Worm (Caenorhabditis elegans) whole organism, L4 larva: ENCODE measurements around the gene mdt-11.
A peak's percentile ranks its signal among the peaks of the same experiment; 100 is the strongest.

ENCODE experiments used
- F26F4.8 ChIP-seq: fragments of 200-800 bp; sonication (Bioruptor generic); conservative IDR thresholded peaks from 2 replicates; pipeline ENCODE4 v1.3.6; 2022; ENCODE audit warnings: missing genetic modification characterization, missing compliant biosample characterization
- F37D6.2 ChIP-seq: sonication (generic microtip); optimal IDR thresholded peaks from 2 replicates; lab custom pipeline; 2016; ENCODE audit warnings: mild to moderate bottlenecking, missing genetic modification characterization, missing compliant biosample characterization
- T26A8.4 ChIP-seq: fragments of 200-800 bp; sonication (Bioruptor generic); IDR thresholded peaks from 2 replicates; pipeline ENCODE4 v1.3.6; 2022; ENCODE audit warnings: missing genetic modification characterization, missing compliant biosample characterization
- ZK337.2 ChIP-seq: fragments of 200-800 bp; sonication (Bioruptor generic); IDR thresholded peaks from 2 replicates; pipeline ENCODE4 v1.3.6; 2022; ENCODE audit warnings: missing genetic modification reagents, missing genetic modification characterization, missing compliant biosample characterization
- ZK546.5 ChIP-seq, 2 experiments: sonication (generic microtip); optimal IDR thresholded peaks; 2 replicates each; lab custom pipeline; 2017; ENCODE audit warnings: missing biosample characterization in 2 of 2, missing genetic modification characterization in 2 of 2
- aha-1 ChIP-seq: fragments of 150-350 bp; peaks from one replicate; lab custom pipeline; 2014; ENCODE audit warnings: missing biosample characterization, missing genetic modification characterization
- ceh-44 ChIP-seq: fragments of 200-800 bp; sonication (Bioruptor generic); IDR thresholded peaks from 2 replicates; pipeline ENCODE4 v1.3.6; 2022; ENCODE audit warnings: missing genetic modification reagents, missing genetic modification characterization, missing compliant biosample characterization
- gei-8 ChIP-seq: fragments of 200-800 bp; sonication (Bioruptor generic); optimal IDR thresholded peaks from 2 replicates; lab custom pipeline; 2018; ENCODE audit warnings: mild to moderate bottlenecking, missing genetic modification characterization, missing compliant biosample characterization
- hif-1 ChIP-seq, 2 experiments: sonication (generic microtip); optimal IDR thresholded peaks; 2 replicates each; lab custom pipeline; 2016 to 2017; ENCODE audit warnings: missing compliant biosample characterization in 2 of 2, missing genetic modification characterization in 2 of 2, missing genetic modification reagents in 2 of 2, missing genotype in 2 of 2, mild to moderate bottlenecking in 1 of 2
- hlh-30 ChIP-seq: sonication (generic microtip); optimal IDR thresholded peaks from 2 replicates; lab custom pipeline; 2017; ENCODE audit warnings: antibody characterized with exemption, mild to moderate bottlenecking, missing genetic modification characterization, missing compliant biosample characterization; ENCODE audit not compliant: insufficient read depth
- jun-1 ChIP-seq: fragments of 150-350 bp; optimal IDR thresholded peaks from 2 replicates; lab custom pipeline; 2014; ENCODE audit warnings: missing biosample characterization, missing genetic modification reagents, missing genetic modification characterization
- lin-13 ChIP-seq: fragments of 150-350 bp; optimal IDR thresholded peaks from 2 replicates; lab custom pipeline; 2014; ENCODE audit warnings: missing biosample characterization, missing genetic modification reagents, missing genetic modification characterization
- lin-38 ChIP-seq: fragments of 200-800 bp; sonication (Bioruptor generic); IDR thresholded peaks from 2 replicates; pipeline ENCODE4 v1.3.6; 2022; ENCODE audit warnings: missing genetic modification reagents, missing genetic modification characterization, missing compliant biosample characterization
- lin-39 ChIP-seq: fragments of 150-350 bp; optimal IDR thresholded peaks from 2 replicates; lab custom pipeline; 2014; ENCODE audit warnings: missing biosample characterization, missing genetic modification reagents, missing genetic modification characterization
- lsy-2 ChIP-seq, 2 experiments: fragments of 150-350 bp in 1 of 2; sonication (generic microtip) in 1 of 2; optimal IDR thresholded peaks; 2 replicates each; lab custom pipeline; 2014 to 2017; ENCODE audit warnings: missing biosample characterization in 2 of 2, missing genetic modification characterization in 2 of 2
- madf-5 ChIP-seq, 2 experiments: fragments of 200-800 bp; sonication (Bioruptor generic); IDR thresholded peaks; 2 replicates each; pipeline ENCODE4 v1.3.6; 2022; ENCODE audit warnings: missing compliant biosample characterization in 2 of 2, missing genetic modification characterization in 2 of 2
- madf-9 ChIP-seq: fragments of 200-800 bp; sonication (Bioruptor generic); conservative IDR thresholded peaks from 2 replicates; pipeline ENCODE4 v1.3.6; 2022; ENCODE audit warnings: missing genetic modification reagents, missing genetic modification characterization, missing compliant biosample characterization
- mdl-1 ChIP-seq, 2 experiments: fragments of 150-350 bp in 1 of 2; sonication (generic microtip) in 1 of 2; optimal IDR thresholded peaks; 2 replicates each; lab custom pipeline; 2014 to 2017; ENCODE audit warnings: missing biosample characterization in 2 of 2, missing genetic modification characterization in 2 of 2
- mdt-29 ChIP-seq: fragments of 200-800 bp; sonication (Bioruptor generic); IDR thresholded peaks from 2 replicates; pipeline ENCODE4 v1.3.6; 2022; ENCODE audit warnings: missing genetic modification reagents, missing genetic modification characterization, missing compliant biosample characterization
- mep-1 ChIP-seq: fragments of 150-350 bp; sonication (generic microtip); optimal IDR thresholded peaks from 3 replicates; lab custom pipeline; 2014; ENCODE audit warnings: missing biosample characterization, missing genetic modification characterization
- mxl-2 ChIP-seq: fragments of 200-800 bp; sonication (Bioruptor generic); conservative IDR thresholded peaks from 2 replicates; pipeline ENCODE4 v1.3.6; 2022; ENCODE audit warnings: missing genetic modification reagents, missing genetic modification characterization, missing compliant biosample characterization
- nhr-11 ChIP-seq: fragments of 150-350 bp; optimal IDR thresholded peaks from 2 replicates; lab custom pipeline; 2014; ENCODE audit warnings: missing biosample characterization, missing genetic modification characterization
- nhr-25 ChIP-seq: sonication (generic microtip); optimal IDR thresholded peaks from 2 replicates; lab custom pipeline; 2017; ENCODE audit warnings: missing genetic modification characterization, mild to moderate bottlenecking, missing compliant biosample characterization, antibody characterized with exemption, moderate library complexity, borderline replicate concordance; ENCODE audit not compliant: insufficient read depth
- nhr-28 ChIP-seq: fragments of 150-350 bp; optimal IDR thresholded peaks from 2 replicates; lab custom pipeline; 2014; ENCODE audit warnings: missing biosample characterization, missing genetic modification characterization
- nhr-6 ChIP-seq: fragments of 150-350 bp; optimal IDR thresholded peaks from 2 replicates; lab custom pipeline; 2014; ENCODE audit warnings: missing biosample characterization, missing genetic modification characterization
- nhr-76 ChIP-seq: fragments of 150-350 bp; optimal IDR thresholded peaks from 2 replicates; lab custom pipeline; 2014; ENCODE audit warnings: missing biosample characterization, missing genetic modification characterization
- pha-4 ChIP-seq, 2 experiments: fragments of 150-350 bp in 1 of 2; fragments of 200-800 bp in 1 of 2; sonication (Bioruptor generic) in 1 of 2; IDR thresholded peaks in 1 of 2; optimal IDR thresholded peaks in 1 of 2; 2 replicates each; pipeline versions ENCODE4 v1.3.6 to Lab custom; 2014 to 2022; ENCODE audit warnings: missing genetic modification characterization in 2 of 2, missing genetic modification reagents in 2 of 2, missing biosample characterization in 1 of 2, missing compliant biosample characterization in 1 of 2
- php-3 ChIP-seq: fragments of 200-800 bp; sonication (Bioruptor generic); IDR thresholded peaks from 2 replicates; pipeline ENCODE4 v1.3.6; 2022; ENCODE audit warnings: missing genetic modification reagents, missing genetic modification characterization, missing compliant biosample characterization
- sdz-12 ChIP-seq: fragments of 200-800 bp; sonication (Bioruptor generic); optimal IDR thresholded peaks from 2 replicates; lab custom pipeline; 2018; ENCODE audit warnings: mild to moderate bottlenecking, missing genetic modification characterization, missing compliant biosample characterization
- snpc-1.2 ChIP-seq: fragments of 200-800 bp; sonication (Bioruptor generic); IDR thresholded peaks from 2 replicates; pipeline ENCODE4 v1.3.6; 2022; ENCODE audit warnings: missing genetic modification reagents, missing genetic modification characterization, missing compliant biosample characterization
- spr-1 ChIP-seq: sonication (generic microtip); optimal IDR thresholded peaks from 2 replicates; lab custom pipeline; 2016; ENCODE audit warnings: mild to moderate bottlenecking, missing genetic modification characterization, missing compliant biosample characterization
- tra-1 ChIP-seq: fragments of 200-800 bp; sonication (Bioruptor generic); IDR thresholded peaks from 2 replicates; pipeline ENCODE4 v1.3.6; 2022; ENCODE audit warnings: missing genetic modification reagents, missing genetic modification characterization, missing compliant biosample characterization
- unc-62 ChIP-seq, 3 experiments: fragments of 150-350 bp in 1 of 3; sonication (generic microtip); optimal IDR thresholded peaks in 2 of 3; peaks in 1 of 3; 1 replicate in 1 of 3; 2 replicates in 2 of 3; lab custom pipeline; 2014 to 2017; ENCODE audit warnings: missing biosample characterization in 3 of 3, missing genetic modification characterization in 3 of 3, missing genetic modification reagents in 3 of 3, missing genotype in 1 of 3
- vab-7 ChIP-seq: fragments of 200-800 bp; sonication (Bioruptor generic); IDR thresholded peaks from 2 replicates; pipeline ENCODE4 v1.3.6; 2022; ENCODE audit warnings: missing genetic modification reagents, missing genetic modification characterization, missing compliant biosample characterization
- zag-1 ChIP-seq: fragments of 150-350 bp; optimal IDR thresholded peaks from 2 replicates; lab custom pipeline; 2014; ENCODE audit warnings: missing biosample characterization, missing genetic modification characterization
- ztf-7 ChIP-seq: fragments of 150-350 bp; optimal IDR thresholded peaks from 2 replicates; lab custom pipeline; 2014; ENCODE audit warnings: missing biosample characterization, missing genetic modification characterization

The mdt-11 gene

DNA sequence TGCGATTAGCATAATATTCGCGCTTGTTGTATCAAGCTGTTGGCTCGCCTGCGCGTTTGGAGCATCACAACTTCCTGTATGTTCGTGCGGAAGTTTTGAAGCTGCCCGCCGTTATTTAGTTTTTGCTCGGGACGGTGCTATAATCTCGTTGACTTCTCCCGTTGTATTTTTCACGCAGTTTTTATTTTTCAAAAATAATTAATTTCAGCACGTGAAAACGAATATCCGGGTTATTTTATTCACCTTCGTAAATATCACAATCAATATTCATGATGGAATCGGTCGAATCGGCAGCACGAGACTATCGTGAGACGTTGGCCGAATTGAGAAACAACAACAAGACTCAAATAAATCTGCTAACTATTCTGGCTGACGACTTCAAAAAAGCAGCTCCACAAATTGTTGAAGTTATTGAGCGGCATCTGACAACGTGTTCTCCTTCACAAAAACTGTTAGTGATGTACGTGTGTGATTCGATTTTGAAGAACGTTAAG is 4.2 kb downstream of the mdt-11 start (continued):
- TF ChIP-seq nhr-25, result no peak
- no peak for TF ChIP-seq madf-5 (GFP tag; IDR thresholded peaks at IDR 0.05; lab: Robert Waterston, UW)
- TF ChIP-seq mdt-29 (GFP tag; lab: Robert Waterston, UW), result 0 out of 2 replicates have a peak, but pooled peaks have one; percentile 43
- TF ChIP-seq gei-8, result no peak
- TF ChIP-seq nhr-76 (tag; lab: Kevin White, UChicago), result no peak
- no peak for TF ChIP-seq lin-13 (GFP tag; lab: Kevin White, UChicago)
- 0 out of 2 replicates have a peak, but pooled peaks have one; percentile 26 for TF ChIP-seq ZK337.2 (GFP tag; lab: Robert Waterston, UW)
- no peak for TF ChIP-seq ztf-7 (tag; lab: Kevin White, UChicago)
- peak; percentile 53 for TF ChIP-seq mep-1 (tag; lab: Kevin White, UChicago)
- TF ChIP-seq nhr-6, result no peak
- no peak for TF ChIP-seq zag-1 (tag; lab: Kevin White, UChicago)
- no peak for TF ChIP-seq lin-39 (tag; lab: Kevin White, UChicago)
- no peak for TF ChIP-seq mdl-1 (tag; optimal IDR thresholded peaks at IDR 0.05; lab: Kevin White, UChicago)
- peak; percentile 41 for TF ChIP-seq sdz-12 (GFP tag; lab: Kevin White, UChicago)
- peak; percentile 41; the same call in 1 of the 2 replicates for TF ChIP-seq snpc-1.2 (GFP tag; lab: Robert Waterston, UW)
- TF ChIP-seq jun-1 (tag; lab: Kevin White, UChicago), result peak; percentile 8
- no peak for TF ChIP-seq nhr-28 (tag; lab: Kevin White, UChicago)
- TF ChIP-seq spr-1 (tag; lab: Kevin White, UChicago), result peak; percentile 29
- no peak for TF ChIP-seq nhr-11 (tag; lab: Kevin White, UChicago)
- no peak for TF ChIP-seq ceh-44
- TF ChIP-seq ZK546.5 (tag; optimal IDR thresholded peaks at IDR 0.05; lab: Kevin White, UChicago), result no peak
- TF ChIP-seq lsy-2 (tag; optimal IDR thresholded peaks at IDR 0.05; lab: Kevin White, UChicago), result peak in 1 of 2 experiments; percentile 55
- no peak for TF ChIP-seq F26F4.8 (GFP tag; lab: Robert Waterston, UW)
- TF ChIP-seq F37D6.2 (tag; lab: Kevin White, UChicago), result no peak
- 0 out of 2 replicates have a peak, but pooled peaks have one; percentile 13 for TF ChIP-seq tra-1
- TF ChIP-seq php-3, result 0 out of 2 replicates have a peak, but pooled peaks have one; percentile 11
- peak; percentile 72 for TF ChIP-seq pha-4 (GFP tag; IDR thresholded peaks at IDR 0.05; lab: Robert Waterston, UW)
- no peak for TF ChIP-seq pha-4 (tag; optimal IDR thresholded peaks at IDR 0.05; lab: Kevin White, UChicago)
- TF ChIP-seq mxl-2, result no peak
- TF ChIP-seq hif-1 (tag; optimal IDR thresholded peaks at IDR 0.05; lab: Kevin White, UChicago), result peak in 1 of 2 experiments; percentile 43
- TF ChIP-seq hlh-30 (tag; lab: Kevin White, UChicago), result no peak
- TF ChIP-seq madf-9 (GFP tag; lab: Robert Waterston, UW), result peak; percentile 65

DNA sequence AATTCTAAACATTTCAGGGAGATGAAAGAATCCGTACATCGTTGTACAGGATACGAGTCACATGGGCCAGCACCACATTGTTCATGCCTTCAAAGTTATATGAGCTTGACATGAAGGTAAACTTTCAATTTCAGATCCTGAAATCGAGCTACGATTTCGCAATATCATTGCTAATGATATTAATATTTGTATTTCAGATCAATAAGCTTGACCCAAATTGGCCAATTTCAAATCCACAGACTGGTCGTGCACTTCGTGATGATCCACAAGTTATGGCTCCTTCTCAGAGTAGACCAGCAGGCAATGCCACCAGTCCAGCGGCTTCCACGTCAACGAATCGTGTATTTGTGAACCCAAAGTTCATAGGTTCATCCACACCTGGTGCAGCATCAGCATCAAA is 5.3 kb downstream of the mdt-11 start:
- TF ChIP-seq aha-1 (tag; lab: Kevin White, UChicago) (peak; percentile 53), unc-62 (GFP tag; optimal IDR thresholded peaks at IDR 0.05 in 1 of 2; lab: Kevin White, UChicago) (peak in 1 of 2 experiments; percentile 60), unc-62 (tag; optimal IDR thresholded peaks at IDR 0.05; lab: Kevin White, UChicago) (no peak), vab-7 (GFP tag; lab: Robert Waterston, UW) (no peak)

DNA sequence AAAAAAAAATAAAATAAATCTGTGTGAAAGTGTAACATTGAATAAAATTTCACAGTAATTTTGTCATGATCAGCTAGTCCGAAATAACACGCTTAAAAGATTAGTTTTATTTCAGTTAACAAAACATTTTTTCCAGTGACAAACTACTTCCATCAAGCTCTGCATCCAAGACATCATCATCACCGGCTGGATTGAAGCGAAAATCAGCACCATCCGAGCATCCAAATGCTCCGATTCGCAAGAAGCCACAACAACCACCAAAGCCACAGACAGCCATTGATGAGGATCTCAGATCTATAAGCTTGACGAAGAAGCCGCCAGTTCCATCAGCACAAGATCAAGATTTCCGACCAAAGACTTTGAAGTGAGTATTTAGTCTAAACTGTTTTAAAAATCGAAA is 6.2 kb downstream of the mdt-11 start:
- no peak for TF ChIP-seq tra-1
- peak; percentile 78 for TF ChIP-seq aha-1 (tag; lab: Kevin White, UChicago)
- 0 out of 2 replicates have a peak, but pooled peaks have one; percentile 11 for TF ChIP-seq lin-38 (GFP tag; lab: Robert Waterston, UW)
- peak; percentile 49; the same call in 1 of the 2 replicates for TF ChIP-seq T26A8.4 (GFP tag; lab: Robert Waterston, UW)
